Worm (Caenorhabditis elegans): ENCODE data around the gene C30G7.5.

The C30G7.5 gene

DNA sequence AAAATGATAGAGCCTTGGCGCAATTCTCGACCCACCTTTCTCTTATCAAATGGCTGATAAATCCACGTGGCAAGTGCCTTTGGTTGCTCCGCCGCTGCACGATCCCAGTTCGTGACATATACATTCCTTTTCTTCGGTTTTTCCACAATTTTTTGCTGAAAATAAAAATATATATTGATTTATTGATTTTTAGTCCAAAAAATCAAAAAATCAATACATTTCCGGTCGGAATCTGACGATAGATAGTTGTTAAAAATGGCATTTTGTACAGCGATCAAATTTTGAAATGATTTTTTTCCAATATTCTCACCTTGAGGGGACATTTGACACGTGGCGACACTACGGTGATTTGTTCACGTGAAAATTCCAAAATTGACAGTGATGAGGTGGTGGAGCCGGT lies 10.8 kb downstream of the C30G7.5 start:
- TF ChIP-seq syd-9 (tag; optimal IDR thresholded peaks at IDR 0.05) = no peak
- TF ChIP-seq ceh-45 (GFP tag; IDR thresholded peaks at IDR 0.05) = no peak
- no peak for TF ChIP-seq sdc-2 (tag; optimal IDR thresholded peaks at IDR 0.05)
- TF ChIP-seq ceh-6 (GFP tag; optimal IDR thresholded peaks at IDR 0.05) = no peak
- no peak for TF ChIP-seq ttx-3 (tag; optimal IDR thresholded peaks at IDR 0.05)
- no peak for TF ChIP-seq hlh-15 (tag; optimal IDR thresholded peaks at IDR 0.05)
- no peak for TF ChIP-seq ceh-48 (tag; optimal IDR thresholded peaks at IDR 0.05)

DNA sequence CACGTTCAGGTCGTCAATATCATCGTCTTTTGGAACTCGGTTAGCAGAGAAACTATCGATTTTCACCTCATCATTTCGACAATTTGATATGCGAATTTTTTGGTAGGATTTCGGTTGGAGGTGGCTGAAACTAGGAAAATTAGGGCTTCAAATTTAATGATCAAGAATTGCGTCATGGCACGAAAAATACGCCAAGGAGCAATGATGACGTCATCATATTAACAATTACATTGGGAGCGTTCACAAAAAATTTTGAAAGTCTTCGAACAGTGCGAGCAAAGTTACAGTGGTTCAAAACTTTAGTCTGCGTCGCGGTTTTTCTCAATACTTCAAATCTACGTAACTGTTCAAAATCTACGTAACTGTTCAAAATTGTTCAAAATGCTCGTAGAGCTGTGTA lies 11.6 kb downstream of the C30G7.5 start:
- TF ChIP-seq pax-1 (tag; optimal IDR thresholded peaks at IDR 0.05) = no peak

DNA sequence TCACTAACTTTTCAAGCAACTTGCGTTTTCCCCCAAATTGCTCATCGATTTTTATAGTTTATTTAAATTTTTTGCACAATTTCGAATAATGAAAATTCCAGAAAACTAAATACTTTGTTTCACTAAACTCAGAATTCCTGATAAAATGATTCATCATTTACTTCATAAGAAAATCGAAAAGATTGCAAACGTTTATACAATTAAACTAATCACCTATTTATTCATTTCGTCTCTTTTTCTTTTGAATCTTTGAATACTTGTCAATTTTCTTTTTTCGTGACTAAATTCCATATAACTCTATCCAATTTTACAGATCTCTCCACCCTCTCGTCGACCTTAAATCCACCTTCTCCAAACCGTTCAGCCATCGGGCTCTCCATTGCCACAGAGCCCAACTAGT lies 17.9 kb downstream of the C30G7.5 start, which contains the start of gene C30G7.2:
C30G7.2 (plus strand) TSS at position 301 of the 400 bp plus-strand sequence.
- no peak for TF ChIP-seq dmd-4 (tag; optimal IDR thresholded peaks at IDR 0.05; ENCODE audit: borderline replicate concordance)
- TF ChIP-seq ttx-3 (tag; optimal IDR thresholded peaks at IDR 0.05) = no peak
- TF ChIP-seq ztf-16 (tag; optimal IDR thresholded peaks at IDR 0.05) = no peak
- no peak for TF ChIP-seq unc-86 (tag; optimal IDR thresholded peaks at IDR 0.05)
- no peak for TF ChIP-seq ceh-18 (tag; optimal IDR thresholded peaks at IDR 0.05)
- TF ChIP-seq ref-2 (tag; optimal IDR thresholded peaks at IDR 0.05) = no peak
- no peak for TF ChIP-seq tbx-7 (tag; optimal IDR thresholded peaks at IDR 0.05)
- no peak for TF ChIP-seq ets-4 (tag; optimal IDR thresholded peaks at IDR 0.05)
- TF ChIP-seq C08G9.2 (tag; optimal IDR thresholded peaks at IDR 0.05) = no peak
- TF ChIP-seq nhr-11 (tag; optimal IDR thresholded peaks at IDR 0.05) = no peak
- TF ChIP-seq fkh-10 (GFP tag; optimal IDR thresholded peaks at IDR 0.05) = no peak

DNA sequence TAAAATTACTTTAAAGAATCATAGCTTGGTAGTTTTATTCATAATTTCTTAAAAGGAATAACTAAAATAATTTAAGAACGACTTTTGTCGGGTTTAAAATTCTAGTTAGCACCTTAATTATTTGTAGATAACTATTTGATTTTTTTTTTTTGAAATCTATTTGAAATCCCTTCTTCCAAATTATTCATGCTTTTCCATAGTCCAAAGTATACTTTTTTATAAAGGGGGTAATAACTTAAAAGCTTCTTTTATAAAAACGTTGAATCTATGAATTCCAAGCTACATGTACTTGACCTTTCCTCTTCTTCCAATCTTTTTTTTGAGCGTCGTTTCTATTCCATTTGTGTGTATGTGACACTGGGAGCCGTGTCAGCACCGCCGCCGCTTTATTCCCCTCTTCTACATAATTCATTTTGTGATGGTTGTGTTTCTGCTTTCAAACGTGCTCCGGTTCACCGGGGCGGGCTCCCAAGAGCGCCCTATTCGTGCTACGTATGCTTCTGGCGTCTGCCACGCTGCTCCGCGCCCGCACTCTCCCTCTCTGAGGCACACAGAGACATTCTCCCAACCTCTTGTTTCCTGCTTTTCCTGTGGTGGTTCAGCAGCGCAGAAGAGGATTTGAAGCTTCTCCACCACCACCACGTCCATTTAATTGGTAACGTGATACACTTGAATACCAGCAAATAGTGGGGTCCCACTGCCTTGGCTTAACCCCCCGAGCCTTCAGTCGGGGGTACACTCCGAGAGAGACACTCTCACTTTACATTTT lies 20.9 kb downstream of the C30G7.5 start:
- TF ChIP-seq mec-3 (tag; optimal IDR thresholded peaks at IDR 0.05; ENCODE audit: borderline replicate concordance) (peak; percentile 12), dmd-4 (tag; optimal IDR thresholded peaks at IDR 0.05; ENCODE audit: borderline replicate concordance) (no peak), ceh-9 (tag; optimal IDR thresholded peaks at IDR 0.05) (no peak), ceh-31 (tag; optimal IDR thresholded peaks at IDR 0.05) (peak; percentile 27), C08G9.2 (tag; optimal IDR thresholded peaks at IDR 0.05) (peak; percentile 0), ceh-19 (GFP tag; optimal IDR thresholded peaks at IDR 0.05) (peak; percentile 38), unc-42 (tag; optimal IDR thresholded peaks at IDR 0.05) (peak; percentile 14), ceh-34 (tag; optimal IDR thresholded peaks at IDR 0.05) (peak; percentile 79)

DNA sequence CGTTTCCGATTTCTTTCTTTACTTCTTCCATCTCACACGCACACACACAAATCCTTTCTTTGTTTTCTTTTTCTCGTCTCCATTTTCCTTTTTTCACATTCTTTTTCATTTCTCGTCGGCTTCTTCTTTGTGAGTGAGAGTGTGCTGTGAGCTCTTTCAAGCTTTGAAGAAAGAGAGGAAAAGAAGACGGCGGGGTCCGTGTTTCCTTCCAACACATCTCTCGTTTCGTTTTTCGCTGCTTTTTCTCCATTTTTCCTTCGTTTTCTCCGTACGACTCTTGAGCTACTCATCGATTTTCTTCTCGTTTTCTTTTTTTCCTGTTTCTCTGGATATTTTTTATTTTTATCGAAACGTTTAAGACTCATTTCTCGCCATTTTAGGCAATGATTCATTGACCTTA lies 24.4 kb downstream of the C30G7.5 start:
- TF ChIP-seq ceh-9 (tag; optimal IDR thresholded peaks at IDR 0.05) (no peak), mec-3 (tag; optimal IDR thresholded peaks at IDR 0.05; ENCODE audit: borderline replicate concordance) (no peak), ahr-1 (tag; optimal IDR thresholded peaks at IDR 0.05) (no peak), ztf-16 (tag; optimal IDR thresholded peaks at IDR 0.05) (no peak), nfya-1 (tag; optimal IDR thresholded peaks at IDR 0.05) (peak; percentile 11), ceh-31 (tag; optimal IDR thresholded peaks at IDR 0.05) (peak; percentile 25), pax-1 (tag; optimal IDR thresholded peaks at IDR 0.05) (no peak), unc-3 (GFP tag; conservative IDR thresholded peaks at IDR 0.05) (no peak), unc-3 (tag; optimal IDR thresholded peaks at IDR 0.05) (no peak), tbx-7 (tag; optimal IDR thresholded peaks at IDR 0.05) (no peak), hlh-13 (GFP tag; optimal IDR thresholded peaks at IDR 0.05) (no peak), ceh-18 (tag; optimal IDR thresholded peaks at IDR 0.05) (peak; percentile 7), elt-2 (tag; optimal IDR thresholded peaks at IDR 0.05) (no peak), npax-4 (tag; optimal IDR thresholded peaks at IDR 0.05) (no peak), sdc-2 (tag; optimal IDR thresholded peaks at IDR 0.05) (no peak), unc-42 (tag; optimal IDR thresholded peaks at IDR 0.05) (peak; percentile 39), eyg-1 (tag; optimal IDR thresholded peaks at IDR 0.05) (no peak), ama-1 (optimal IDR thresholded peaks at IDR 0.05) (no peak), ceh-45 (GFP tag; IDR thresholded peaks at IDR 0.05) (no peak), K02D7.2 (tag; optimal IDR thresholded peaks at IDR 0.05) (no peak), rnt-1 (tag; optimal IDR thresholded peaks at IDR 0.05) (no peak), ceh-22 (tag; optimal IDR thresholded peaks at IDR 0.05) (no peak), pros-1 (tag; optimal IDR thresholded peaks at IDR 0.05) (no peak), fkh-6 (tag; optimal IDR thresholded peaks at IDR 0.05) (no peak), gmeb-2 (tag; optimal IDR thresholded peaks at IDR 0.05) (no peak), madf-2 (tag; optimal IDR thresholded peaks at IDR 0.05) (no peak), pha-4 (tag; optimal IDR thresholded peaks at IDR 0.05) (no peak), nhr-232 (tag; optimal IDR thresholded peaks at IDR 0.05) (no peak)
